Worm (Caenorhabditis elegans): ENCODE measurements around the gene F36H9.7.
A peak's percentile ranks its signal among the peaks of the same experiment; 100 is the strongest.

Gene F36H9.7

DNA sequence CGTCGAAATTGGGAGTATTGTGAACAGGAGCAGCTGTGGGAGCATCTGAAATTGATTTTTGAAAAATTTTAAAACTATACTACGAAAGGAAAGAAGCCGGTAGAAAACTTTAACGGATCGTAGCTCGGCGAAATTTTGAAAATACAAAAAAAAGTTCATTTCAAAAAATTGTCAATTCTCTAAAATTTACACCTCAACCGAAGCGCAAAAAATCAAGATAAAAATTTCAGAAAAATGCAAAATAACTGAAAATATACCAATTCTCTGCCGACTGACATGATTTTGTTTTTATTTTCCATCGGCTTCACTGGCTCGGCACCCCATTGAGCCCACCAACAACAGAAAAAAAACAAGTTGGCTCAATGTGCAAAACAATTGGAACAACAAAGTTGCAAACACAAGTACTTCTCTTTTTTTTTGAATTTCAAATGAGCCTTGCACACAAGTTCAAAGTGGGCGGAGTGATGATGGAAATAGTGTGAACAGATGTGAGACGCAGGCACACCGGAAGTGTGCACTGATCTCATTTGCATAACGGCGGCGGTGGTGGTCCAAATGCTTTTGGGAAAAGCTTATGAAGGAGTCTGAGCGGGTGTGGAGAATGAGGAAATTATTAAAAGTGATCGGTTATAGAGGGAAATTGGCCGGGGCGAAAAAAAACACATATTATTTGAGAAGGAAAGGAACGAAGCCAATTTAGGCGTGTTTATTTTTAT lies at the start of gene F36H9.7:
TSS of gene F36H9.7 (minus strand) at position 51 of the 716 bp plus-strand sequence.
- TF ChIP-seq dpl-1 (GFP tag; optimal IDR thresholded peaks at IDR 0.05) = no peak
- TF ChIP-seq F44E2.7 (GFP tag; IDR thresholded peaks at IDR 0.05) = no peak
- TF ChIP-seq Y75B8A.6 (GFP tag; IDR thresholded peaks at IDR 0.05) = no peak
- no peak for TF ChIP-seq rbr-2 (tag; optimal IDR thresholded peaks at IDR 0.05)
- no peak for TF ChIP-seq hlh-30 (tag; optimal IDR thresholded peaks at IDR 0.05; ENCODE audit: insufficient read depth)
- TF ChIP-seq nhr-11 (tag; optimal IDR thresholded peaks at IDR 0.05) = no peak
- TF ChIP-seq lin-39 (tag; optimal IDR thresholded peaks at IDR 0.05) = no peak
- no peak for TF ChIP-seq mxl-2 (GFP tag; conservative IDR thresholded peaks at IDR 0.05)
- TF ChIP-seq ceh-82 (tag; optimal IDR thresholded peaks at IDR 0.05) = no peak
- no peak for TF ChIP-seq R02D3.7 (tag; optimal IDR thresholded peaks at IDR 0.05)
- TF ChIP-seq daf-12 (tag; optimal IDR thresholded peaks at IDR 0.05) = no peak
- no peak for TF ChIP-seq F26F4.8 (GFP tag; conservative IDR thresholded peaks at IDR 0.05)
- TF ChIP-seq duxl-1 (tag; optimal IDR thresholded peaks at IDR 0.05; ENCODE audit: poor library complexity) = no peak
- TF ChIP-seq snpc-1.2 (GFP tag; IDR thresholded peaks at IDR 0.05) = no peak

DNA sequence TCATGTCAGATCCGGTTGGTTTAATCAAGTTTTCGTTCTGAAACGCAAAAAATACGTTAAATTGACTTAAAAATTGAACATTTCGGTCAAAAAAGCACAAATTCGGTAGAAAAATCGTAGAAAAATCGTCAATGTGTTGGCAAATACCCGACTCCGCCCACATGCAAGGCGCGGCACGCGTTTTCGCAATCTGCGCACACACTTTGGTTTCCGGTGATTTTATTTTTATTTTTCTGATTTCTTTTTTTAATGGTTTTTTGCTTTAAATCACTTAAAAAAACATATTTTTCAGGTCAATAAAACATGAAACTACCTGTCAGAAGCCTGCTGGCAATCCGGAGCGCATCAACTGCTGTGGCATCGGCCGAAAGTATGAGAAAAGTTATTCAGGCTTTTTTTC lies 46.6 kb upstream of the F36H9.7 start, which contains the start of the genes gly-7 and mrpl-39:
TSS of gene gly-7 (minus strand) at position 37 of the 400 bp plus-strand sequence.
TSS of gene mrpl-39 (plus strand) at position 293 of the 400 bp plus-strand sequence.
- TF ChIP-seq daf-8 (GFP tag; IDR thresholded peaks at IDR 0.05) = no peak
- TF ChIP-seq nhr-41 (GFP tag; IDR thresholded peaks at IDR 0.05) = no peak
- no peak for TF ChIP-seq unc-39 (tag; optimal IDR thresholded peaks at IDR 0.05)
- no peak for TF ChIP-seq ceh-20 (GFP tag; IDR thresholded peaks at IDR 0.05)
- peak; percentile 45 for TF ChIP-seq dpl-1 (GFP tag; optimal IDR thresholded peaks at IDR 0.05)
- TF ChIP-seq ama-1 (optimal IDR thresholded peaks at IDR 0.05) = no peak
- no peak for TF ChIP-seq mdl-1 (tag; optimal IDR thresholded peaks at IDR 0.05)
- TF ChIP-seq aha-1 (tag) = no peak
- no peak for TF ChIP-seq lin-39 (tag; optimal IDR thresholded peaks at IDR 0.05)
- no peak for TF ChIP-seq pha-4 (GFP tag; IDR thresholded peaks at IDR 0.05)
- TF ChIP-seq pha-4 (tag; optimal IDR thresholded peaks at IDR 0.05) = no peak
- no peak for TF ChIP-seq aly-2 (tag; optimal IDR thresholded peaks at IDR 0.05)
- TF ChIP-seq hlh-11 (tag; optimal IDR thresholded peaks at IDR 0.05) = no peak
- TF ChIP-seq lin-13 (GFP tag; optimal IDR thresholded peaks at IDR 0.05) = no peak
- no peak for TF ChIP-seq dmd-8 (GFP tag; IDR thresholded peaks at IDR 0.05)
- TF ChIP-seq ceh-32 (tag; optimal IDR thresholded peaks at IDR 0.05; ENCODE audit: poor library complexity) = no peak
- no peak for TF ChIP-seq saeg-2 (GFP tag; IDR thresholded peaks at IDR 0.05)
- no peak for TF ChIP-seq mxl-3 (GFP tag; optimal IDR thresholded peaks at IDR 0.05)
- no peak for TF ChIP-seq tra-1 (GFP tag; IDR thresholded peaks at IDR 0.05)
- TF ChIP-seq nhr-6 (tag; optimal IDR thresholded peaks at IDR 0.05) = no peak
- peak; percentile 11 for TF ChIP-seq mep-1 (tag; optimal IDR thresholded peaks at IDR 0.05)
- TF ChIP-seq lin-38 (GFP tag; IDR thresholded peaks at IDR 0.05) = peak; percentile 38; the same call in 1 of the 2 replicates
- TF ChIP-seq snpc-1.2 (GFP tag; IDR thresholded peaks at IDR 0.05) = no peak
- no peak for TF ChIP-seq zag-1 (tag; optimal IDR thresholded peaks at IDR 0.05)
- no peak for TF ChIP-seq spr-3 (GFP tag; optimal IDR thresholded peaks at IDR 0.05)
- no peak for TF ChIP-seq tag-97 (GFP tag; IDR thresholded peaks at IDR 0.05)
- TF ChIP-seq ces-1 (GFP tag; optimal IDR thresholded peaks at IDR 0.05) = no peak
- no peak for TF ChIP-seq nhr-48 (tag; optimal IDR thresholded peaks at IDR 0.05)
- TF ChIP-seq F26F4.8 (GFP tag; conservative IDR thresholded peaks at IDR 0.05) = no peak
- no peak for TF ChIP-seq attf-4 (tag; optimal IDR thresholded peaks at IDR 0.05)
- TF ChIP-seq lsy-2 (tag; optimal IDR thresholded peaks at IDR 0.05) = peak in 1 of 2 experiments; percentile 50
- TF ChIP-seq unc-62 (GFP tag; optimal IDR thresholded peaks at IDR 0.05 in 1 of 2) = no peak
- TF ChIP-seq unc-62 (tag; optimal IDR thresholded peaks at IDR 0.05) = no peak
- TF ChIP-seq ztf-11 (tag; optimal IDR thresholded peaks at IDR 0.05) = no peak
- peak; percentile 76 for TF ChIP-seq mes-2 (tag; optimal IDR thresholded peaks at IDR 0.05; ENCODE audit: poor library complexity, severe bottlenecking)
- no peak for TF ChIP-seq ZK546.5 (tag; optimal IDR thresholded peaks at IDR 0.05)
- TF ChIP-seq duxl-1 (tag; optimal IDR thresholded peaks at IDR 0.05; ENCODE audit: poor library complexity) = no peak
- no peak for TF ChIP-seq fkh-10 (GFP tag; optimal IDR thresholded peaks at IDR 0.05)
- TF ChIP-seq mdt-29 (GFP tag; IDR thresholded peaks at IDR 0.05) = no peak
- TF ChIP-seq nhr-42 (GFP tag; IDR thresholded peaks at IDR 0.05) = no peak
- peak in 1 of 2 experiments; percentile 9 for TF ChIP-seq hif-1 (tag; optimal IDR thresholded peaks at IDR 0.05)
